Fruit fly (Drosophila melanogaster) whole organism, prepupa: Measurements from ENCODE around the gene CG16734.

Source experiments
- CG10631 ChIP-seq: fragments of 200-800 bp; sonication (Bioruptor generic); optimal IDR thresholded peaks from 2 replicates; lab custom pipeline; 2016; ENCODE audit warnings: missing biosample characterization, missing genetic modification characterization
- CG10669 ChIP-seq: fragments of 200-800 bp; sonication (Bioruptor generic); optimal IDR thresholded peaks from 3 replicates; lab custom pipeline; 2018; ENCODE audit warnings: missing biosample characterization, mild to moderate bottlenecking, missing genetic modification characterization, moderate library complexity
- CG11762 ChIP-seq: fragments of 200-800 bp; sonication (Bioruptor generic); optimal IDR thresholded peaks from 3 replicates; lab custom pipeline; 2016; ENCODE audit warnings: missing biosample characterization, missing genetic modification characterization; ENCODE audit not compliant: insufficient read depth
- CG11902 ChIP-seq: fragments of 200-800 bp; sonication (Bioruptor generic); optimal IDR thresholded peaks from 3 replicates; lab custom pipeline; 2016; ENCODE audit warnings: missing biosample characterization, missing genetic modification characterization
- CG15336 ChIP-seq: fragments of 200-800 bp; sonication (Bioruptor generic); IDR thresholded peaks from 2 replicates; pipeline ENCODE4 v1.3.6; 2022; ENCODE audit warnings: missing biosample characterization, missing genetic modification characterization
- CG1621 ChIP-seq: fragments of 200-800 bp; sonication (Bioruptor generic); optimal IDR thresholded peaks from 3 replicates; lab custom pipeline; 2018; ENCODE audit warnings: missing biosample characterization, mild to moderate bottlenecking, missing genetic modification characterization
- CG16779 ChIP-seq: fragments of 200-800 bp; sonication (Bioruptor generic); optimal IDR thresholded peaks from 3 replicates; lab custom pipeline; 2017; ENCODE audit warnings: missing biosample characterization, mild to moderate bottlenecking, missing genetic modification characterization
- CG34406 ChIP-seq: fragments of 200-800 bp; sonication (Bioruptor generic); optimal IDR thresholded peaks from 3 replicates; lab custom pipeline; 2016; ENCODE audit warnings: missing biosample characterization, missing genetic modification characterization
- CG3919 ChIP-seq: fragments of 200-800 bp; sonication (Bioruptor generic); optimal IDR thresholded peaks from 3 replicates; lab custom pipeline; 2016; ENCODE audit warnings: missing biosample characterization, missing genetic modification characterization
- CG4318 ChIP-seq: fragments of 200-800 bp; sonication (Bioruptor generic); optimal IDR thresholded peaks from 3 replicates; lab custom pipeline; 2017; ENCODE audit warnings: missing biosample characterization, mild to moderate bottlenecking, missing genetic modification characterization
- CG6163 ChIP-seq: fragments of 200-800 bp; sonication (Bioruptor generic); IDR thresholded peaks from 3 replicates; pipeline ENCODE4 v1.3.6; 2022; ENCODE audit warnings: missing biosample characterization, missing genetic modification characterization
- CG6792 ChIP-seq: fragments of 200-800 bp; sonication (Bioruptor generic); optimal IDR thresholded peaks from 3 replicates; lab custom pipeline; 2016; ENCODE audit warnings: missing biosample characterization, missing genetic modification characterization
- CG6808 ChIP-seq: fragments of 200-800 bp; sonication (Bioruptor generic); optimal IDR thresholded peaks from 3 replicates; lab custom pipeline; 2017; ENCODE audit warnings: missing biosample characterization, missing genetic modification characterization, mild to moderate bottlenecking, moderate library complexity, missing genetic modification reagents
- CG7368 ChIP-seq: fragments of 200-800 bp; sonication (Bioruptor generic); optimal IDR thresholded peaks from 3 replicates; lab custom pipeline; 2016; ENCODE audit warnings: missing biosample characterization, missing genetic modification characterization
- CG8119 ChIP-seq: fragments of 200-800 bp; sonication (Bioruptor generic); IDR thresholded peaks from 3 replicates; pipeline ENCODE4 v1.3.6; 2022; ENCODE audit warnings: missing biosample characterization, missing genetic modification characterization
- CG8319 ChIP-seq: fragments of 200-800 bp; sonication (Bioruptor generic); optimal IDR thresholded peaks from 3 replicates; lab custom pipeline; 2016; ENCODE audit warnings: missing biosample characterization, missing genetic modification characterization
- Eip75B ChIP-seq: fragments of 200-800 bp; sonication (Bioruptor generic); optimal IDR thresholded peaks from 3 replicates; lab custom pipeline; 2016; ENCODE audit warnings: missing biosample characterization, missing genetic modification characterization
- Eip78C ChIP-seq: fragments of 200-800 bp; sonication (Bioruptor generic); peaks from one replicate; lab custom pipeline; 2016; ENCODE audit warnings: missing biosample characterization, missing genetic modification characterization
- Ets21C ChIP-seq: fragments of 200-800 bp; sonication (Bioruptor generic); optimal IDR thresholded peaks from 3 replicates; lab custom pipeline; 2016; ENCODE audit warnings: missing biosample characterization, missing genetic modification characterization
- Hr39 ChIP-seq: fragments of 200-800 bp; sonication (Bioruptor generic); optimal IDR thresholded peaks from 2 replicates; lab custom pipeline; 2016; ENCODE audit warnings: missing biosample characterization, missing genetic modification characterization
- Lpt ChIP-seq: fragments of 200-800 bp; sonication (Bioruptor generic); optimal IDR thresholded peaks from 3 replicates; lab custom pipeline; 2016; ENCODE audit warnings: missing biosample characterization, missing genetic modification characterization
- Met ChIP-seq: fragments of 200-800 bp; sonication (Bioruptor generic); optimal IDR thresholded peaks from 3 replicates; lab custom pipeline; 2016; ENCODE audit warnings: missing biosample characterization, missing genetic modification characterization
- Sox102F ChIP-seq: fragments of 200-800 bp; sonication (Bioruptor generic); optimal IDR thresholded peaks from 2 replicates; lab custom pipeline; 2016; ENCODE audit warnings: missing biosample characterization, mild to moderate bottlenecking, missing genetic modification characterization
- Sox14 ChIP-seq: fragments of 200-800 bp; sonication (Bioruptor generic); optimal IDR thresholded peaks from 3 replicates; lab custom pipeline; 2016; ENCODE audit warnings: missing biosample characterization, missing genetic modification characterization
- Sox15 ChIP-seq: fragments of 200-800 bp; sonication (Bioruptor generic); optimal IDR thresholded peaks from 3 replicates; lab custom pipeline; 2016; ENCODE audit warnings: missing biosample characterization, missing genetic modification characterization
- achi ChIP-seq: fragments of 200-800 bp; sonication (Bioruptor generic); optimal IDR thresholded peaks from 3 replicates; lab custom pipeline; 2016; ENCODE audit warnings: missing biosample characterization, missing genetic modification characterization
- cyc ChIP-seq: fragments of 200-800 bp; sonication (Bioruptor generic); optimal IDR thresholded peaks from 3 replicates; lab custom pipeline; 2016; ENCODE audit warnings: missing biosample characterization, missing genetic modification characterization
- dac ChIP-seq: fragments of 200-800 bp; sonication (Bioruptor generic); optimal IDR thresholded peaks from 2 replicates; lab custom pipeline; 2017; ENCODE audit warnings: missing biosample characterization, mild to moderate bottlenecking, missing genetic modification characterization
- dsx ChIP-seq: fragments of 200-800 bp; optimal IDR thresholded peaks from 3 replicates; lab custom pipeline; 2019; ENCODE audit warnings: missing biosample characterization, mild to moderate bottlenecking, missing genetic modification characterization, moderate library complexity; ENCODE audit not compliant: poor library complexity, severe bottlenecking
- esn ChIP-seq: fragments of 200-800 bp; sonication (Bioruptor generic); optimal IDR thresholded peaks from 2 replicates; lab custom pipeline; 2016; ENCODE audit warnings: missing biosample characterization, mild to moderate bottlenecking, missing genetic modification characterization, moderate library complexity
- fkh ChIP-seq: fragments of 200-800 bp; sonication (Bioruptor generic); optimal IDR thresholded peaks from 3 replicates; lab custom pipeline; 2017; ENCODE audit warnings: missing biosample characterization, mild to moderate bottlenecking, missing genetic modification characterization, moderate library complexity
- spab ChIP-seq: fragments of 200-800 bp; sonication (Bioruptor generic); optimal IDR thresholded peaks from 2 replicates; lab custom pipeline; 2017; ENCODE audit warnings: missing biosample characterization, mild to moderate bottlenecking, missing genetic modification characterization, missing genetic modification reagents
- ss ChIP-seq, 2 experiments: fragments of 200-800 bp; sonication (Bioruptor generic); optimal IDR thresholded peaks; 2 replicates in 1 of 2; 3 replicates in 1 of 2; lab custom pipeline; 2017 to 2018; ENCODE audit warnings: mild to moderate bottlenecking in 2 of 2, missing biosample characterization in 2 of 2, missing genetic modification characterization in 2 of 2, moderate library complexity in 1 of 2
- svp ChIP-seq: fragments of 200-800 bp; sonication (Bioruptor generic); peaks from one replicate; lab custom pipeline; 2016; ENCODE audit warnings: missing biosample characterization, missing genetic modification characterization
- topi ChIP-seq: fragments of 200-800 bp; sonication (Bioruptor generic); optimal IDR thresholded peaks from 3 replicates; lab custom pipeline; 2016; ENCODE audit warnings: missing biosample characterization, missing genetic modification characterization
- vri ChIP-seq: fragments of 200-800 bp; sonication (Bioruptor generic); optimal IDR thresholded peaks from 3 replicates; lab custom pipeline; 2016; ENCODE audit warnings: missing biosample characterization, mild to moderate bottlenecking, missing genetic modification characterization

CG16734 gene

dm6 chr3R:9229996-9230601, 24.8 kb upstream of the CG16734 start (continued):
- TF ChIP-seq esn (GFP tag; lab: Kevin White, UChicago) (peak; percentile 70), vri (GFP tag; lab: Kevin White, UChicago) (no peak), Hr39 (GFP tag; lab: Kevin White, UChicago) (peak; percentile 53), cyc (GFP tag; lab: Kevin White, UChicago) (peak; percentile 53), dsx (GFP tag; lab: Kevin White, UChicago) (peak; percentile 45), Sox14 (peak; percentile 76), CG6792 (GFP tag; lab: Kevin White, UChicago) (peak; percentile 59), achi (peak; percentile 55), ss (GFP tag; optimal IDR thresholded peaks at IDR 0.05; lab: Kevin White, UChicago) (peak in 1 of 2 experiments; percentile 8), CG7368 (GFP tag; lab: Kevin White, UChicago) (peak; percentile 50), CG16779 (no peak), Met (GFP tag; lab: Kevin White, UChicago) (peak; percentile 67), CG4318 (GFP tag; lab: Kevin White, UChicago) (no peak), CG6163 (GFP tag; lab: Robert Waterston, UW) (peak; percentile 65; the same call in 2 of the 3 replicates), Sox102F (GFP tag; lab: Kevin White, UChicago) (peak; percentile 60), CG11762 (GFP tag; lab: Kevin White, UChicago) (peak; percentile 33), CG11902 (no peak), CG3919 (GFP tag; lab: Kevin White, UChicago) (peak; percentile 67), CG8119 (GFP tag; lab: Robert Waterston, UW) (peak; percentile 47; the same call in 1 of the 3 replicates), topi (GFP tag; lab: Kevin White, UChicago) (peak; percentile 65), dac (GFP tag; lab: Kevin White, UChicago) (no peak), CG10669 (GFP tag; lab: Kevin White, UChicago) (peak; percentile 45), CG10631 (GFP tag; lab: Kevin White, UChicago) (peak; percentile 50), svp (GFP tag; lab: Kevin White, UChicago) (peak; percentile 89), Sox15 (GFP tag; lab: Kevin White, UChicago) (peak; percentile 21)

dm6 chr3R:9232346-9232745, 22.5 kb upstream of the CG16734 start:
- TF ChIP-seq CG6163 (GFP tag; lab: Robert Waterston, UW) = no peak
- TF ChIP-seq Hr39 (GFP tag; lab: Kevin White, UChicago) = no peak
- no peak for TF ChIP-seq topi (GFP tag; lab: Kevin White, UChicago)
- no peak for TF ChIP-seq Ets21C (GFP tag; lab: Kevin White, UChicago)
- no peak for TF ChIP-seq Sox102F (GFP tag; lab: Kevin White, UChicago)
- TF ChIP-seq spab (GFP tag; lab: Kevin White, UChicago) = no peak
- TF ChIP-seq cyc (GFP tag; lab: Kevin White, UChicago) = no peak
- TF ChIP-seq CG1621 = no peak
- TF ChIP-seq CG10669 (GFP tag; lab: Kevin White, UChicago) = no peak
- no peak for TF ChIP-seq CG34406
- TF ChIP-seq dac (GFP tag; lab: Kevin White, UChicago) = no peak
- TF ChIP-seq CG3919 (GFP tag; lab: Kevin White, UChicago) = no peak
- no peak for TF ChIP-seq Sox15 (GFP tag; lab: Kevin White, UChicago)
- TF ChIP-seq Lpt (GFP tag; lab: Kevin White, UChicago) = no peak
- TF ChIP-seq Eip75B (GFP tag; lab: Kevin White, UChicago) = no peak
- no peak for TF ChIP-seq CG11762 (GFP tag; lab: Kevin White, UChicago)
- no peak for TF ChIP-seq vri (GFP tag; lab: Kevin White, UChicago)
- TF ChIP-seq, all 60 proteins: peak for 0

- TF ChIP-seq Eip78C (GFP tag; lab: Kevin White, UChicago) = peak; percentile 43
- TF ChIP-seq Hr39 (GFP tag; lab: Kevin White, UChicago) = no peak
- no peak for TF ChIP-seq CG8319 (GFP tag; lab: Kevin White, UChicago)
- no peak for TF ChIP-seq CG6808 (GFP tag; lab: Kevin White, UChicago)
- TF ChIP-seq CG16779 = no peak
- no peak for TF ChIP-seq CG15336 (GFP tag; lab: Robert Waterston, UW)
- TF ChIP-seq fkh (GFP tag; lab: Kevin White, UChicago) = no peak
Measured at dm6 chr3R:9233763-9234162, 21.1 kb upstream of the CG16734 start.
